Fruit fly (Drosophila melanogaster): ENCODE measurements around the gene ex.

The ex gene

dm6 chr2L:482451-482844, 51.4 kb downstream of the ex start (continued):
- no peak for TF ChIP-seq dm (GFP tag; optimal IDR thresholded peaks at IDR 0.05)
- TF ChIP-seq scrt (GFP tag; optimal IDR thresholded peaks at IDR 0.05): no peak
- no peak for TF ChIP-seq otp (GFP tag; IDR thresholded peaks at IDR 0.05)
- peak; percentile 29 for TF ChIP-seq gcm (GFP tag; optimal IDR thresholded peaks at IDR 0.05)
- TF ChIP-seq Dip2 (GFP tag; IDR thresholded peaks at IDR 0.05): no peak
- TF ChIP-seq CG10462 (GFP tag; optimal IDR thresholded peaks at IDR 0.05): no peak
- no peak for TF ChIP-seq fd3F (GFP tag; optimal IDR thresholded peaks at IDR 0.05)
- peak; percentile 16; the same call in 1 of the 2 replicates for TF ChIP-seq E2f2 (GFP tag; IDR thresholded peaks at IDR 0.05)
- TF ChIP-seq CG14050 (GFP tag; IDR thresholded peaks at IDR 0.05): no peak
- no peak for TF ChIP-seq CG7987 (GFP tag; optimal IDR thresholded peaks at IDR 0.05)
- peak; percentile 33 for TF ChIP-seq kni (GFP tag; optimal IDR thresholded peaks at IDR 0.05)
- peak in 1 of 2 experiments; percentile 26 for TF ChIP-seq Hr78 (GFP tag; optimal IDR thresholded peaks at IDR 0.05)
- no peak for TF ChIP-seq tup (GFP tag; optimal IDR thresholded peaks at IDR 0.05)

dm6 chr2L:483347-484280, 52.6 kb downstream of the ex start:
- TF ChIP-seq sr (GFP tag; IDR thresholded peaks at IDR 0.05) (no peak), CG4360 (GFP tag; IDR thresholded peaks at IDR 0.05) (0 out of 2 replicates have a peak, but pooled peaks have one; percentile 4), Ets65A (GFP tag) (peak; percentile 75), Rfx (GFP tag; IDR thresholded peaks at IDR 0.05) (0 out of 2 replicates have a peak, but pooled peaks have one; percentile 6), CG13894 (tag; optimal IDR thresholded peaks at IDR 0.05) (peak; percentile 4), gem (tag; optimal IDR thresholded peaks at IDR 0.05) (peak; percentile 10), CG17802 (tag; optimal IDR thresholded peaks at IDR 0.05) (no peak), CG30403 (GFP tag; optimal IDR thresholded peaks at IDR 0.05) (peak; percentile 2), CG7987 (GFP tag; optimal IDR thresholded peaks at IDR 0.05) (peak; percentile 1), gsb-n (tag; optimal IDR thresholded peaks at IDR 0.05) (no peak), Jarid2 (GFP tag; optimal IDR thresholded peaks at IDR 0.05) (peak; percentile 10), jigr1 (GFP tag; IDR thresholded peaks at IDR 0.05) (no peak), lola (GFP tag; optimal IDR thresholded peaks at IDR 0.05) (no peak), CG6175 (GFP tag; IDR thresholded peaks at IDR 0.05) (peak; percentile 45; the same call in 1 of the 3 replicates), CG10959 (GFP tag; IDR thresholded peaks at IDR 0.05) (no peak), sim (GFP tag; IDR thresholded peaks at IDR 0.05) (0 out of 2 replicates have a peak, but pooled peaks have one; percentile 7), D19A (tag; optimal IDR thresholded peaks at IDR 0.05) (no peak), sd (tag; optimal IDR thresholded peaks at IDR 0.05) (peak; percentile 17), Vsx1 (GFP tag; optimal IDR thresholded peaks at IDR 0.05) (peak; percentile 35), tio (GFP tag; optimal IDR thresholded peaks at IDR 0.05) (peak; percentile 3), CG13287 (GFP tag; IDR thresholded peaks at IDR 0.05; ENCODE audit: partially characterized antibody) (no peak), phol (tag; optimal IDR thresholded peaks at IDR 0.05) (no peak), dm (GFP tag; optimal IDR thresholded peaks at IDR 0.05) (no peak), CG12769 (tag; optimal IDR thresholded peaks at IDR 0.05) (peak; percentile 83), Med (GFP tag) (peak; percentile 35), repo (GFP tag; optimal IDR thresholded peaks at IDR 0.05) (no peak), eve (GFP tag; optimal IDR thresholded peaks at IDR 0.05) (peak in 1 of 2 experiments; percentile 90), CG16815 (GFP tag; optimal IDR thresholded peaks at IDR 0.05) (no peak), slbo (GFP tag; IDR thresholded peaks at IDR 0.05) (no peak), sug (tag; optimal IDR thresholded peaks at IDR 0.05) (peak; percentile 9), pfk (GFP tag; optimal IDR thresholded peaks at IDR 0.05) (peak; percentile 90), CG17361 (GFP tag; IDR thresholded peaks at IDR 0.05) (0 out of 3 replicates have a peak, but pooled peaks have one; percentile 20), chinmo (GFP tag; IDR thresholded peaks at IDR 0.05; ENCODE audit: partially characterized antibody) (peak; percentile 66; the same call in 2 of the 4 replicates), Dbx (GFP tag; IDR thresholded peaks at IDR 0.05) (0 out of 3 replicates have a peak, but pooled peaks have one; percentile 33), Dfd (GFP tag; optimal IDR thresholded peaks at IDR 0.05) (no peak)
